Fruit fly (Drosophila melanogaster) whole organism, embryonic: ENCODE results near the gene HDAC1.

Source experiments
- B-H1 ChIP-seq: fragments of 200-800 bp; sonication (Bioruptor generic); IDR thresholded peaks from 3 replicates; pipeline ENCODE4 v1.3.6; 2022; ENCODE audit warnings: missing biosample characterization, missing genetic modification characterization
- CG1024 ChIP-seq: fragments of 200-800 bp; sonication (Bioruptor generic); IDR thresholded peaks from 2 replicates; pipeline ENCODE4 v1.3.6; 2022; ENCODE audit warnings: missing biosample characterization, missing genetic modification characterization
- CG10267 ChIP-seq: fragments of 200-800 bp; sonication (Bioruptor generic); optimal IDR thresholded peaks from 2 replicates; lab custom pipeline; 2018; ENCODE audit warnings: missing biosample characterization, mild to moderate bottlenecking, missing genetic modification characterization, moderate library complexity
- CG10274 ChIP-seq: fragments of 200-800 bp; sonication (Bioruptor generic); optimal IDR thresholded peaks from 3 replicates; lab custom pipeline; 2017; ENCODE audit warnings: missing biosample characterization, mild to moderate bottlenecking, missing genetic modification characterization
- CG10979 ChIP-seq: fragments of 200-800 bp; sonication (Bioruptor generic); optimal IDR thresholded peaks from 2 replicates; lab custom pipeline; 2018; ENCODE audit warnings: missing biosample characterization, mild to moderate bottlenecking, missing genetic modification characterization, moderate library complexity
- CG11696 ChIP-seq: fragments of 200-800 bp; sonication (Bioruptor generic); IDR thresholded peaks from 2 replicates; pipeline ENCODE4 v1.3.6; 2022; ENCODE audit warnings: missing biosample characterization, missing genetic modification characterization
- CG11723 ChIP-seq: fragments of 200-800 bp; sonication (Bioruptor generic); optimal IDR thresholded peaks from 2 replicates; lab custom pipeline; 2017; ENCODE audit warnings: missing biosample characterization, mild to moderate bottlenecking, missing genetic modification characterization
- CG13123 ChIP-seq: fragments of 200-800 bp; sonication (Bioruptor generic); optimal IDR thresholded peaks from 2 replicates; lab custom pipeline; 2016; ENCODE audit warnings: missing biosample characterization, missing genetic modification characterization
- CG13287 ChIP-seq: fragments of 200-800 bp; sonication (Bioruptor generic); IDR thresholded peaks from 2 replicates; pipeline ENCODE4 v1.3.6; 2022; ENCODE audit warnings: missing biosample characterization, missing genetic modification characterization; ENCODE audit not compliant: partially characterized antibody
- CG15073 ChIP-seq: fragments of 200-800 bp; sonication (Bioruptor generic); optimal IDR thresholded peaks from 2 replicates; lab custom pipeline; 2016; ENCODE audit warnings: missing biosample characterization, missing genetic modification characterization
- CG16815 ChIP-seq: fragments of 200-800 bp; sonication (Bioruptor generic); optimal IDR thresholded peaks from 3 replicates; lab custom pipeline; 2017; ENCODE audit warnings: missing biosample characterization, mild to moderate bottlenecking, missing genetic modification characterization
- CG17612 ChIP-seq: fragments of 200-800 bp; sonication (Bioruptor generic); IDR thresholded peaks from 2 replicates; pipeline ENCODE4 v1.3.6; 2022; ENCODE audit warnings: missing biosample characterization, missing genetic modification characterization
- CG18764 ChIP-seq: fragments of 200-800 bp; sonication (Bioruptor generic); optimal IDR thresholded peaks from 3 replicates; lab custom pipeline; 2016; ENCODE audit warnings: missing biosample characterization, missing genetic modification characterization
- CG2678 ChIP-seq: fragments of 200-800 bp; sonication (Bioruptor generic); optimal IDR thresholded peaks from 3 replicates; lab custom pipeline; 2019; ENCODE audit warnings: missing biosample characterization, mild to moderate bottlenecking, missing genetic modification characterization, moderate library complexity
- CG34422 ChIP-seq: fragments of 200-800 bp; sonication (Bioruptor generic); IDR thresholded peaks from 3 replicates; pipeline ENCODE4 v1.3.6; 2022; ENCODE audit warnings: missing biosample characterization, missing genetic modification characterization
- CG4424 ChIP-seq: fragments of 200-800 bp; sonication (Bioruptor generic); optimal IDR thresholded peaks from 3 replicates; lab custom pipeline; 2016; ENCODE audit warnings: missing biosample characterization, missing genetic modification characterization
- CG7372 ChIP-seq: fragments of 200-800 bp; sonication (Bioruptor generic); IDR thresholded peaks from 2 replicates; pipeline ENCODE4 v1.3.6; 2022; ENCODE audit warnings: missing biosample characterization, missing genetic modification characterization
- Dad ChIP-seq: fragments of 200-800 bp; sonication (Bioruptor generic); optimal IDR thresholded peaks from 3 replicates; lab custom pipeline; 2016; ENCODE audit warnings: missing biosample characterization, missing genetic modification characterization
- Dip3 ChIP-seq: fragments of 200-800 bp; sonication (Bioruptor generic); optimal IDR thresholded peaks from 3 replicates; lab custom pipeline; 2016; ENCODE audit warnings: missing biosample characterization, missing genetic modification characterization
- ERR ChIP-seq: fragments of 200-800 bp; sonication (Bioruptor generic); optimal IDR thresholded peaks from 2 replicates; lab custom pipeline; 2016; ENCODE audit warnings: missing biosample characterization, missing genetic modification characterization
- Fer2 ChIP-seq: fragments of 200-800 bp; sonication (Bioruptor generic); optimal IDR thresholded peaks from 2 replicates; lab custom pipeline; 2018; ENCODE audit warnings: missing biosample characterization, mild to moderate bottlenecking, missing genetic modification characterization, moderate library complexity
- Gsc ChIP-seq: fragments of 200-800 bp; sonication (Bioruptor generic); IDR thresholded peaks from 2 replicates; pipeline ENCODE4 v1.3.6; 2022; ENCODE audit warnings: missing biosample characterization, missing genetic modification characterization
- H15 ChIP-seq: fragments of 200-800 bp; sonication (Bioruptor generic); IDR thresholded peaks from 3 replicates; pipeline ENCODE4 v1.3.6; 2022; ENCODE audit warnings: missing biosample characterization, missing genetic modification characterization
- Mad ChIP-seq: fragments of 200-800 bp; sonication (Bioruptor generic); optimal IDR thresholded peaks from 2 replicates; lab custom pipeline; 2016; ENCODE audit warnings: missing biosample characterization, missing genetic modification characterization
- NfI ChIP-seq: fragments of 200-800 bp; sonication (Bioruptor generic); optimal IDR thresholded peaks from 3 replicates; lab custom pipeline; 2018; ENCODE audit warnings: missing biosample characterization, mild to moderate bottlenecking, missing genetic modification characterization, moderate library complexity
- PHDP ChIP-seq: fragments of 200-800 bp; sonication (Bioruptor generic); optimal IDR thresholded peaks from 3 replicates; lab custom pipeline; 2018; ENCODE audit warnings: missing biosample characterization, mild to moderate bottlenecking, missing genetic modification characterization, moderate library complexity
- Pdp1 ChIP-seq, 2 experiments: fragments of 200-800 bp; sonication (Bioruptor generic); optimal IDR thresholded peaks; 3 replicates each; lab custom pipeline; 2016; ENCODE audit warnings: missing biosample characterization in 2 of 2, missing genetic modification characterization in 2 of 2, mild to moderate bottlenecking in 1 of 2, moderate library complexity in 1 of 2
- Rfx ChIP-seq: fragments of 200-800 bp; sonication (Bioruptor generic); IDR thresholded peaks from 2 replicates; pipeline ENCODE4 v1.3.6; 2022; ENCODE audit warnings: missing biosample characterization, missing genetic modification characterization
- Rx ChIP-seq: fragments of 200-800 bp; sonication (Bioruptor generic); IDR thresholded peaks from 2 replicates; pipeline ENCODE4 v1.3.6; 2022; ENCODE audit warnings: missing biosample characterization, missing genetic modification characterization
- Sox100B ChIP-seq: fragments of 200-800 bp; sonication (Bioruptor generic); optimal IDR thresholded peaks from 3 replicates; lab custom pipeline; 2018; ENCODE audit warnings: missing biosample characterization, mild to moderate bottlenecking, missing genetic modification characterization
- Sry-δ ChIP-seq: fragments of 200-800 bp; sonication (Bioruptor generic); optimal IDR thresholded peaks from 2 replicates; lab custom pipeline; 2016; ENCODE audit warnings: missing biosample characterization, missing genetic modification characterization
- aop ChIP-seq: fragments of 200-800 bp; sonication (Bioruptor generic); IDR thresholded peaks from 2 replicates; pipeline ENCODE4 v1.3.6; 2022; ENCODE audit warnings: missing biosample characterization, missing genetic modification characterization
- br ChIP-seq: fragments of >200 bp; optimal IDR thresholded peaks from 2 replicates; lab custom pipeline; 2017
- ci ChIP-seq: fragments of 200-800 bp; sonication (Bioruptor generic); IDR thresholded peaks from 3 replicates; pipeline ENCODE4 v1.3.6; 2022; ENCODE audit warnings: missing biosample characterization, missing genetic modification characterization
- da ChIP-seq: fragments of 200-800 bp; sonication (Bioruptor generic); optimal IDR thresholded peaks from 2 replicates; lab custom pipeline; 2016; ENCODE audit warnings: missing biosample characterization, missing genetic modification characterization
- dysf ChIP-seq: fragments of 200-800 bp; sonication (Bioruptor generic); IDR thresholded peaks from 3 replicates; pipeline ENCODE4 v1.3.6; 2022; ENCODE audit warnings: missing biosample characterization, missing genetic modification characterization
- fd64A ChIP-seq: fragments of 200-800 bp; sonication (Bioruptor generic); optimal IDR thresholded peaks from 3 replicates; lab custom pipeline; 2018; ENCODE audit warnings: missing biosample characterization, mild to moderate bottlenecking, missing genetic modification characterization
- fd96Cb ChIP-seq: fragments of 200-800 bp; sonication (Bioruptor generic); optimal IDR thresholded peaks from 2 replicates; lab custom pipeline; 2018; ENCODE audit warnings: missing biosample characterization, mild to moderate bottlenecking, missing genetic modification characterization, moderate library complexity
- lab ChIP-seq: fragments of 200-800 bp; sonication (Bioruptor generic); optimal IDR thresholded peaks from 3 replicates; lab custom pipeline; 2017; ENCODE audit warnings: missing biosample characterization, missing genetic modification characterization, mild to moderate bottlenecking, moderate library complexity, missing genetic modification reagents
- lola ChIP-seq, 3 experiments: fragments of >200 bp in 2 of 3; fragments of 200-800 bp in 1 of 3; sonication (Bioruptor generic) in 1 of 3; optimal IDR thresholded peaks; 2 replicates each; lab custom pipeline; 2017 to 2019; ENCODE audit warnings: missing biosample characterization in 3 of 3, missing genetic modification characterization in 3 of 3, mild to moderate bottlenecking in 1 of 3, moderate library complexity in 1 of 3
- pan ChIP-seq, 4 experiments: fragments of >200 bp in 3 of 4; fragments of 200-800 bp in 1 of 4; sonication (Bioruptor generic) in 1 of 4; optimal IDR thresholded peaks in 3 of 4; IDR thresholded peaks in 1 of 4; 2 replicates each; pipeline versions ENCODE4 v1.3.6 to Lab custom; 2017 to 2022; ENCODE audit warnings: missing biosample characterization in 2 of 4, missing genetic modification characterization in 2 of 4, mixed read lengths in 1 of 4
- pzg ChIP-seq: fragments of 200-800 bp; sonication (Bioruptor generic); optimal IDR thresholded peaks from 3 replicates; lab custom pipeline; 2018; ENCODE audit warnings: missing biosample characterization, mild to moderate bottlenecking, missing genetic modification characterization, moderate library complexity
- repo ChIP-seq: fragments of 200-800 bp; sonication (Bioruptor generic); optimal IDR thresholded peaks from 2 replicates; lab custom pipeline; 2016; ENCODE audit warnings: missing biosample characterization, missing genetic modification characterization
- ro ChIP-seq: fragments of 200-800 bp; sonication (Bioruptor generic); IDR thresholded peaks from 2 replicates; pipeline ENCODE4 v1.3.6; 2022; ENCODE audit warnings: missing biosample characterization, missing genetic modification characterization
- sd ChIP-seq: fragments of 200-800 bp; sonication (Bioruptor generic); optimal IDR thresholded peaks from 3 replicates; lab custom pipeline; 2018; ENCODE audit warnings: missing biosample characterization, mild to moderate bottlenecking, missing genetic modification characterization, moderate library complexity
- sens ChIP-seq: fragments of 200-800 bp; sonication (Bioruptor generic); peaks from one replicate; lab custom pipeline; 2016; ENCODE audit warnings: missing biosample characterization, missing genetic modification characterization
- sisA ChIP-seq: fragments of 200-800 bp; sonication (Bioruptor generic); IDR thresholded peaks from 2 replicates; pipeline ENCODE4 v1.3.6; 2022; ENCODE audit warnings: missing biosample characterization, missing genetic modification characterization
- sob ChIP-seq: fragments of 200-800 bp; sonication (Bioruptor generic); IDR thresholded peaks from 2 replicates; pipeline ENCODE4 v1.3.6; 2022; ENCODE audit warnings: missing biosample characterization, missing genetic modification characterization
- trem ChIP-seq: fragments of 200-800 bp; optimal IDR thresholded peaks from 3 replicates; lab custom pipeline; 2019; ENCODE audit warnings: missing biosample characterization, mild to moderate bottlenecking, missing genetic modification characterization, moderate library complexity
- vnd ChIP-seq: fragments of 200-800 bp; sonication (Bioruptor generic); IDR thresholded peaks from 3 replicates; pipeline ENCODE4 v1.3.6; 2022; ENCODE audit warnings: missing biosample characterization, missing genetic modification characterization; ENCODE audit not compliant: partially characterized antibody

The HDAC1 gene

dm6 chr3L:4607653-4608052 lies 18.9 kb upstream of the HDAC1 start (continued):
- TF ChIP-seq CG16815 (GFP tag; lab: Kevin White, UChicago) (peak; percentile 12), CG10267 (tag; lab: Kevin White, UChicago) (peak; percentile 54), dysf (peak; percentile 65; the same call in 2 of the 3 replicates), CG7372 (0 out of 2 replicates have a peak, but pooled peaks have one; percentile 39), aop (GFP tag; lab: Robert Waterston, UW) (no peak), vnd (GFP tag; lab: Robert Waterston, UW) (no peak), CG13287 (no peak), da (no peak), H15 (peak; percentile 53; the same call in 1 of the 3 replicates), trem (peak; percentile 39), lab (GFP tag; lab: Kevin White, UChicago) (peak; percentile 34), repo (GFP tag; lab: Kevin White, UChicago) (no peak), Rfx (no peak), ro (GFP tag; lab: Robert Waterston, UW) (peak; percentile 36; the same call in 1 of the 2 replicates), Gsc (GFP tag; lab: Robert Waterston, UW) (peak; percentile 50; the same call in 1 of the 2 replicates), CG34422 (GFP tag; lab: Robert Waterston, UW) (peak; percentile 69; the same call in 2 of the 3 replicates), lola (GFP tag; optimal IDR thresholded peaks at IDR 0.05; lab: Kevin White, UChicago) (peak in 1 of 3 experiments; percentile 38), B-H1 (GFP tag; lab: Robert Waterston, UW) (peak; percentile 64), Dad (no peak), pzg (GFP tag; lab: Kevin White, UChicago) (no peak), Fer2 (no peak), fd64A (GFP tag; lab: Kevin White, UChicago) (peak; percentile 42), CG2678 (peak; percentile 34), CG10274 (GFP tag; lab: Kevin White, UChicago) (peak; percentile 6), Sox100B (GFP tag; lab: Kevin White, UChicago) (peak; percentile 29), CG15073 (GFP tag; lab: Kevin White, UChicago) (no peak), Mad (peak; percentile 15), fd96Cb (tag; lab: Kevin White, UChicago) (peak; percentile 76), sob (GFP tag; lab: Robert Waterston, UW) (peak; percentile 26; the same call in 1 of the 2 replicates), PHDP (peak; percentile 27), Sry-δ (no peak), CG4424 (peak; percentile 59), CG10979 (tag; lab: Kevin White, UChicago) (peak; percentile 78), CG1024 (GFP tag; lab: Robert Waterston, UW) (peak; percentile 64), pan (optimal IDR thresholded peaks at IDR 0.05; lab: Kevin White, UChicago) (no peak), pan (GFP tag; optimal IDR thresholded peaks at IDR 0.05 in 1 of 2, IDR thresholded peaks at IDR 0.05 in 1 of 2) (peak in 1 of 2 experiments; percentile 61), sens (GFP tag; lab: Kevin White, UChicago) (peak; percentile 91), Pdp1 (GFP tag; optimal IDR thresholded peaks at IDR 0.05; lab: Kevin White, UChicago) (peak in 1 of 2 experiments; percentile 15), Dip3 (no peak), CG11696 (GFP tag; lab: Robert Waterston, UW) (0 out of 2 replicates have a peak, but pooled peaks have one; percentile 45), CG17612 (GFP tag; lab: Robert Waterston, UW) (no peak), NfI (GFP tag; lab: Kevin White, UChicago) (no peak), CG11723 (GFP tag; lab: Kevin White, UChicago) (no peak), sd (tag; lab: Kevin White, UChicago) (peak; percentile 6), Rx (GFP tag; lab: Robert Waterston, UW) (peak; percentile 45; the same call in 1 of the 2 replicates), br (no peak), CG18764 (GFP tag; lab: Kevin White, UChicago) (peak; percentile 25), ERR (GFP tag; lab: Kevin White, UChicago) (no peak), sisA (GFP tag; lab: Robert Waterston, UW) (peak; percentile 84), CG13123 (GFP tag; lab: Kevin White, UChicago) (no peak), ci (peak; percentile 61; the same call in 2 of the 3 replicates)
